Worm (Caenorhabditis elegans): ENCODE measurements around the gene sru-2.
A peak's percentile ranks its signal among the peaks of the same experiment; 100 is the strongest.

sru-2 gene

DNA sequence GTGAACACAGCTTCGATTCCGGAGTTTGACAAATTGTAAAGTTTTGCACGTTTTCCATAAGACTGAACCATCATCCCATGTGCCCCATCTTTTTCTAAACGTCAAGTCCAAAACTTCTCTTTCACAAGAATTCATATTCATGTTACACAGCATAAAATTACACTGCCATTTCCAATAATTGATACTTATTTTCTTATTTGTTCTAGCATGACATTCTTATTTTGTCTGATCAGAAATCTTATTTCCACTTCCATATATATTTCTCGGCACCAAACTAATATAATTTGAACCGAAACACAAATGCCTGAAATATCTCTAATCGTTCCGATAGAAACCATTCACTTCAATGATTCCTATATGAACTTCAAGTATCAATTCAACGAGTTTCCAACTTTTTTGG, at the start of gene sru-2:
Gene sru-2 (plus strand): TSS at position 301 of the 400 bp plus-strand sequence.
- no peak for TF ChIP-seq him-1 (tag; optimal IDR thresholded peaks at IDR 0.05)
- TF ChIP-seq dao-5 (tag; optimal IDR thresholded peaks at IDR 0.05), result no peak

DNA sequence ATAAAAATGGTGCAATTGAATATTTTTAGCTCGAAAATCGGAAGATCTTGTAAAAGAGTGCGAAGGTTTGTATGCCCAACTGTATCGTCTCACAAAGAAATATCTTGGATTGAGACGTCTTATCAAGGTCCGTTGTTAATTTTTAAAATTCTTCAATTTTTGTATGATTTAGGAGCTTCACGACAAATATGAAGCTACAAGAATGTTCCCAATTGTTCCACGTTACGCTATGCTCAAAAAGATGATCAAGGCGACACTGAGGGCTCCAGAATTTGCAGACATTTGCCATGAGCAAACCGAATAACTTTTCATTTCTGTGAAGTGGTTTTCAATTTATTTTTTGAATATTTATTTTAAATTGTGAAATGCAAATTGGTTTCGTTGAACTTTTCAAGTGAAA, 47.3 kb upstream of the sru-2 start:
- no peak for TF ChIP-seq dao-5 (tag; optimal IDR thresholded peaks at IDR 0.05)
- no peak for TF ChIP-seq W03F9.2 (tag; optimal IDR thresholded peaks at IDR 0.05)
- TF ChIP-seq him-1 (tag; optimal IDR thresholded peaks at IDR 0.05), result no peak

DNA sequence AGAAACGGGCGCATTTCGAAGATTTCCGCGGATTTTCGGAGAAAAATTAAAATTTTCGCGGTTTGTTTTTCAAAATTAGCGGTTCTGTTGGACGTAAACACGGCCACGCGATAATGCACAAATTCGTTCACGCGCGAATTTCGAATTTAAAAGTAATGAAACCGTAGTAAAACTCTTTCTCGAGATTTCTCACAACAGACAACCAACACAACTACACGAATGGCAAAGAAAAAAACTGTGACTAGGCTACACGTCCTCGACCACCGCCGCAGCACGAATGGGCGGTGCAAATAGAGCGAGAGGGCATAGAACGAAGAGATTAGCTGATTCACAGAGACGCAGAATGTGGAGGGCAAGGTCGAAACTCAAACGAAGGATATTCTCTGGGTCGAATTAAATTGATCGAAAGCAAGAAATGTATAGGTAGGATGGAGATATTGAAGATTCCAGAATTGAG, 45.2 kb upstream of the sru-2 start, which contains the start of gene idh-1:
Gene idh-1 (minus strand): TSS at position 228 of the 457 bp plus-strand sequence.
- TF ChIP-seq dao-5 (tag; optimal IDR thresholded peaks at IDR 0.05), result no peak
- peak; percentile 36 for TF ChIP-seq W03F9.2 (tag; optimal IDR thresholded peaks at IDR 0.05)

ce11 chrIV:9441391-9441790, 44.7 kb upstream of the sru-2 start:
- TF ChIP-seq dao-5 (tag; optimal IDR thresholded peaks at IDR 0.05), result no peak
- no peak for TF ChIP-seq him-1 (tag; optimal IDR thresholded peaks at IDR 0.05)
- TF ChIP-seq W03F9.2 (tag; optimal IDR thresholded peaks at IDR 0.05), result no peak

ce11 chrIV:9442106-9442532, 44.0 kb upstream of the sru-2 start:
- TF ChIP-seq him-1 (tag; optimal IDR thresholded peaks at IDR 0.05), result no peak
- peak; percentile 38 for TF ChIP-seq W03F9.2 (tag; optimal IDR thresholded peaks at IDR 0.05)

DNA sequence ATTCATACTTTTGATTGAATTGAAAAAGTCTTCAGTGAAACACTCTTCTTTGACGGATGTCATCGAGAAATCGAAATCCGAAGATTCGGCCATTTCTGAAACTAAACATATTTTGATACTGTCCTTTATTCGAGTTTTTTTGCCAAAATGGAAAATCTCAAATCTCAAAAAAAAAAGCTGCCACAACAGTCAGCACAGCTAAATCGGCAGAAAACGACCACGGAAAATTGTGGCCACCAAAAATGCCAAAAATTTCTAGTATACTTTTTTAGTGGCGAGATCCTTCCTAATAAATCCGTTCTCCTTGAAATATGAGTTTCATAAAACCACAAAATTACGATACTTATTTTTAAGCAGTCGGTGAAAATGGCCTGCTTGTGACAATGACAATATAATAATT, 42.1 kb upstream of the sru-2 start, which contains the start of gene F38E11.9:
Gene F38E11.9 (minus strand): TSS at position 101 of the 400 bp plus-strand sequence.
- TF ChIP-seq W03F9.2 (tag; optimal IDR thresholded peaks at IDR 0.05), result no peak
- TF ChIP-seq him-1 (tag; optimal IDR thresholded peaks at IDR 0.05), result no peak
- no peak for TF ChIP-seq dao-5 (tag; optimal IDR thresholded peaks at IDR 0.05)

ce11 chrIV:9444417-9445026, 41.5 kb upstream of the sru-2 start:
- TF ChIP-seq W03F9.2 (tag; optimal IDR thresholded peaks at IDR 0.05) (peak; percentile 87), dao-5 (tag; optimal IDR thresholded peaks at IDR 0.05) (no peak), him-1 (tag; optimal IDR thresholded peaks at IDR 0.05) (peak; percentile 78)

DNA sequence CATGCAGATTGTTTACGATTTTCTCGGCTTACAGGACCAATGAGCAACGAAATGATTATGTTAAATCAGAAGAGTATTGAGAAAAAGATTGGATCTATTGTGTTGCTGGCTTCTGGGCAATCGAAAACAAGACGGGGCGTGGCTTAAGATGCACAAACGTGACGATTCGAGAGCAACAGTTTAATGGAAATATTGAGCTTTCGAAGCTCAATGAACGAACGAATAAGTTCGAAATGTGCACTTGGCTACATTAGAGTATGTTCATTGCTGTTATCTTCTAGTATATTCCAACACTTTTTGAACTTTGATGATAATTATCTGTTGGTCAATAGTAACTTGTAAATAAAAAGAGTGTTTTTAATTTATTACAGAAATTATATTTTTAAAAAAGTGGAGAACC, 40.7 kb upstream of the sru-2 start, which contains the start of gene hsp-12.3:
Gene hsp-12.3 (minus strand): TSS at position 101 of the 400 bp plus-strand sequence.
- TF ChIP-seq dao-5 (tag; optimal IDR thresholded peaks at IDR 0.05) (no peak), W03F9.2 (tag; optimal IDR thresholded peaks at IDR 0.05) (no peak), him-1 (tag; optimal IDR thresholded peaks at IDR 0.05) (no peak)

- TF ChIP-seq dao-5 (tag; optimal IDR thresholded peaks at IDR 0.05), result no peak
Measured at ce11 chrIV:9447209-9447608, 38.9 kb upstream of the sru-2 start, which contains the start of gene hsp-12.6. Gene hsp-12.6 (minus strand): TSS chrIV:9447228.

DNA sequence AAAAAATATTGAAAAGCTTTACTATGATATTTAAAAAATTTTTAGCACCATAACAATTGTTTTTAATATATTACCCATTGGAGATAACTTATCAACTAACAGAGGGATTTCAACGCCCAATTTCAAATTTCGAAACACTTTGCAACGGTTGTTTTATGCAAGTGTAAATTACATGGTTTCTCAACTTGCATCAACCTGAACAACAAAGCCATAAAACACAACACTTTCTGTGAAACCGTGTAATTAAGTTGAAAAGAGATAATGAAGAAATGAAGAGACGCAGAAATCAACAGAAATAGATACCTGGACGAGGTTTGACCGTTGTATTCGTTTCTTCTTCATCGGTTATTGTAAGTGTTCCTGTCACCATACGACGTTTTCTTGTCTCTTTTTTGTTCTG, 35.7 kb upstream of the sru-2 start, which contains the start of gene cpin-1:
Gene cpin-1 (plus strand): TSS at position 301 of the 400 bp plus-strand sequence.
- TF ChIP-seq dao-5 (tag; optimal IDR thresholded peaks at IDR 0.05) (no peak), him-1 (tag; optimal IDR thresholded peaks at IDR 0.05) (no peak), W03F9.2 (tag; optimal IDR thresholded peaks at IDR 0.05) (no peak)

DNA sequence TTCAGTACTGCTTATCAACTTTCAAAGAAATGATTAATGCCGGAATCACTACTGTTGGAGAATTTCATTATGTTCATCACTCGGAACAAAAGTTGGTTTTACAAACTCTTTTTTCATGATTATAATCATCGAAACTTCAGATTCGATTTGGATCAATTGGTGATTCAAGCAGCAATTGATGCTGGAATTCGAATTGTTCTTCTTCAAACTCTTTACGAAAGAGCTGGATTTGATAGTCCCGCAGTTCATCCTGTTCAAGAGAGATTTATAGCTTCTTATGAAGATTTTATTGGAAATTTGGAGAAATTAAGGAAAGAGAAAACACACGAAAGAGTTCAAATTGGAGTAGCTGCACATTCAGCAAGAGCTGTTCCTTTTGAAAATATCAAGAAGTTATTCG, 34.3 kb upstream of the sru-2 start:
- TF ChIP-seq W03F9.2 (tag; optimal IDR thresholded peaks at IDR 0.05) (no peak), dao-5 (tag; optimal IDR thresholded peaks at IDR 0.05) (no peak), him-1 (tag; optimal IDR thresholded peaks at IDR 0.05) (no peak)

DNA sequence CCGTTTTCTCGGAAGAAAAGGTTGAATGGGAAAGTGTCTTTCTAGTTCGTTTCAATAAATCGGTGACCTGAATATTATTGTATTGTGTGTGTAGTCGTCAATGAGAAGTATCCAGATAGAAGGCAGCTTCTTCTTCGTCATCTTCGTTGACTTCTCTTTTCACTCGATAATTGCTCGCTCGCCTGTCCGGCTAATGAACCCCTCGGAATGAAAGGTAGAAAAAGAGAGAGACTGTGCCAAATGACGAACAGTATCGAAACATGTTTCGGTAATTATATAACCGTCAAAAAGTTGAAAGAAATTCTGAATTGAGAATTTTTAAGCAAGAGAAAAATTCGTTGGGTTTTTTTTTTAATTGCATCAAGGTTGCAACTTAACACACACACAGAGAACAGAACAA, 28.7 kb upstream of the sru-2 start, which contains the start of gene cutl-17:
Gene cutl-17 (minus strand): TSS at position 101 of the 400 bp plus-strand sequence.
- no peak for TF ChIP-seq him-1 (tag; optimal IDR thresholded peaks at IDR 0.05)
- TF ChIP-seq dao-5 (tag; optimal IDR thresholded peaks at IDR 0.05), result no peak
- TF ChIP-seq W03F9.2 (tag; optimal IDR thresholded peaks at IDR 0.05), result no peak

DNA sequence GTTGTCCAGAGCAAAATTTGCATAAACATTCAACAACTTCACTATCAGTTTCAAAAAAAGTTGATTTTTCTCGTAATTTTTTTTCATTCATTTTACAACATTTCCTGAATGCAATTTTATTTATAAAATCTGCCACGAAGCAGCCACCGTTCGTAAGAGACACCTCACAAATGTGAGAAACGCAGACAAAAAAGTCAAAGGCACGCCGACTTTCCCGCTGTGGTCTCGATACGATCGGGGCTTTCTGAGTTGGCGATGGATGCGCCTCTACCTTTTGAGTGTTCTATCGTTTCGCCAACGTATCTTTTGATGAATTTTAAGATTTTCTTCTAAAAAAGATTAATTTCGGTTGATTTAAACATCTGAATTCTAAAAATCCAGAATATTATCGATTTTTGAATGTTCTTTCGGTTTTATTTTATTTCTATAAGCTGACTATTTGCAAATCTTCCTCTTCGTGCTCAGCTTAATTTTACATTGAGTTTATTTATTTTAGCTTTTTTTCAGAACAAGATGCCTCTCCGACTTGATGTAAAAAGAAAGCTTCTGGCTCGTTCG, 26.8 kb upstream of the sru-2 start, which contains the start of gene copb-2:
Gene copb-2 (plus strand): TSS at position 508 of the 558 bp plus-strand sequence.
- no peak for TF ChIP-seq him-1 (tag; optimal IDR thresholded peaks at IDR 0.05)
- TF ChIP-seq W03F9.2 (tag; optimal IDR thresholded peaks at IDR 0.05), result no peak
- TF ChIP-seq dao-5 (tag; optimal IDR thresholded peaks at IDR 0.05), result no peak

- TF ChIP-seq W03F9.2 (tag; optimal IDR thresholded peaks at IDR 0.05) (no peak), dao-5 (tag; optimal IDR thresholded peaks at IDR 0.05) (no peak), him-1 (tag; optimal IDR thresholded peaks at IDR 0.05) (no peak)
Measured at ce11 chrIV:9464345-9464783, 21.7 kb upstream of the sru-2 start.

All from whole organism, L4/young adult.